Worm (Caenorhabditis elegans): Measurements from ENCODE around the gene clec-174.
"Not testable (repeated sequence)": the region's sequence is repeated elsewhere in the genome, so short reads cannot be mapped to it uniquely, and the experiment has no call there.

Gene clec-174

DNA sequence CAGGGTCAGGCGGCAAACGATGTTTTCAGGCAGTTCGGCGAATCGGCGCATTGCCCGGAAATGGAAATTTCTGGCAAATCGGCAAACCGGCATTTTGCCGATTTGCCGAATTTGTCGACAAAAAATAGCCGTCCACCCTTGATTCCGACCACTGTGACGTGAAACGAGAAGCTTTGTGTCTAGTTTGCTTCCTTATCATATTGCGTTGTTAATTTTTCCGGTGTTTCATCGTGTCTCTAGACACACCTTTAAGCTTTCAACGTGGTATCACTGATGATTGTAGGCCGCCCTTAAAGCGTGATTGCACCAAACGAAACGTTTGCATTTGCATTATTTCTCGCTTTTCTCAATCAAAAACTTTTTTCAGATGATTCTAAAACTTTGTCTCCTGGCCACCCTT lies 4.4 kb downstream of the clec-174 start, which contains the start of gene clec-71:
Gene clec-71 (plus strand): TSS at position 362 of the 400 bp plus-strand sequence.
- TF ChIP-seq ztf-11 (tag; optimal IDR thresholded peaks at IDR 0.05) (no peak), zip-8 (tag; optimal IDR thresholded peaks at IDR 0.05) (no peak), ceh-83 (GFP tag; optimal IDR thresholded peaks at IDR 0.05) (no peak), drap-1 (GFP tag; optimal IDR thresholded peaks at IDR 0.05) (no peak), flh-1 (GFP tag; optimal IDR thresholded peaks at IDR 0.05) (no peak), elt-1 (tag; optimal IDR thresholded peaks at IDR 0.05; ENCODE audit: borderline replicate concordance, insufficient read depth) (no peak), nhr-28 (tag; optimal IDR thresholded peaks at IDR 0.05) (no peak), unc-62 (GFP tag; optimal IDR thresholded peaks at IDR 0.05) (no peak), unc-39 (tag; optimal IDR thresholded peaks at IDR 0.05) (no peak), pha-4 (tag; optimal IDR thresholded peaks at IDR 0.05) (no peak), hlh-1 (tag; optimal IDR thresholded peaks at IDR 0.05) (no peak), ceh-43 (GFP tag; optimal IDR thresholded peaks at IDR 0.05) (no peak), nhr-237 (tag; optimal IDR thresholded peaks at IDR 0.05) (no peak), mep-1 (tag; optimal IDR thresholded peaks at IDR 0.05) (no peak), tbx-8 (GFP tag; optimal IDR thresholded peaks at IDR 0.05) (no peak), bed-3 (GFP tag; optimal IDR thresholded peaks at IDR 0.05) (no peak), sptf-1 (tag; optimal IDR thresholded peaks at IDR 0.05) (no peak)

ce11 chrIV:3932408-3932807 lies 9.1 kb downstream of the clec-174 start, which contains the start of gene clec-70:
TSS of gene clec-70 (plus strand) at chrIV:3932708.
- not testable (repeated sequence) for TF ChIP-seq unc-62 (GFP tag; optimal IDR thresholded peaks at IDR 0.05); elt-1 (tag; optimal IDR thresholded peaks at IDR 0.05; ENCODE audit: borderline replicate concordance, insufficient read depth); nhr-2 (tag; optimal IDR thresholded peaks at IDR 0.05)

- TF ChIP-seq mab-5 (tag; optimal IDR thresholded peaks at IDR 0.05) (no peak), ztf-11 (tag; optimal IDR thresholded peaks at IDR 0.05) (no peak), lin-32 (GFP tag; optimal IDR thresholded peaks at IDR 0.05) (no peak), zip-8 (tag; optimal IDR thresholded peaks at IDR 0.05) (no peak), hlh-1 (tag; optimal IDR thresholded peaks at IDR 0.05) (no peak), unc-39 (tag; optimal IDR thresholded peaks at IDR 0.05) (no peak), nhr-76 (tag; optimal IDR thresholded peaks at IDR 0.05) (no peak), drap-1 (GFP tag; optimal IDR thresholded peaks at IDR 0.05) (no peak), unc-120 (tag; optimal IDR thresholded peaks at IDR 0.05; ENCODE audit: poor library complexity, severe bottlenecking) (no peak), blmp-1 (tag; optimal IDR thresholded peaks at IDR 0.05) (no peak), elt-1 (tag; optimal IDR thresholded peaks at IDR 0.05; ENCODE audit: borderline replicate concordance, insufficient read depth) (no peak), mls-2 (tag; optimal IDR thresholded peaks at IDR 0.05) (no peak), bed-3 (GFP tag; optimal IDR thresholded peaks at IDR 0.05) (no peak), elt-3 (tag; optimal IDR thresholded peaks at IDR 0.05) (no peak)
Observed at ce11 chrIV:3926117-3926516, 15.4 kb downstream of the clec-174 start, which contains the start of gene clec-68. TSS of gene clec-68 (plus strand) at chrIV:3926417.

DNA sequence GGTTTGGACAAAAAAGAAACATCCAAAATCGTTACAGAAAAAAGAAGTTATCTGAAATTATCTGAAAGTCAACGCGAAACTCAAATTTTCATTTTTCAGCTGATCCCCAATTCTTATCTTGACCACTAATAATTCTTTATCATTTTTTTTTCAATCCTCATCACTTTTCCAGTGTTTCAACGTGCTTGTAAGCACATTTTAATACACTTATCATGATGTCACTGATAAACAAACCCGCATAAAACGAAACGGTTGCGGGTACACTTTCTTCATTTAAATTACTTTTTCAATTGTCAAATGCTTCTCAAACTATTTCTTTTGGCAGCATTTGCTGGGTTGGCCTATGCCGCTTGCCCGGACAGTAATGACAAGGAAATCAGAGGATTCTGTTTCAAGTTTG lies 19.6 kb downstream of the clec-174 start, which contains the start of gene clec-67:
Gene clec-67 (plus strand): TSS at position 268 of the 400 bp plus-strand sequence.
- TF ChIP-seq blmp-1 (tag; optimal IDR thresholded peaks at IDR 0.05) (no peak), ces-1 (GFP tag; optimal IDR thresholded peaks at IDR 0.05) (no peak), nhr-28 (tag; optimal IDR thresholded peaks at IDR 0.05) (no peak), zip-8 (tag; optimal IDR thresholded peaks at IDR 0.05) (no peak), flh-1 (GFP tag; optimal IDR thresholded peaks at IDR 0.05) (no peak), ceh-83 (GFP tag; optimal IDR thresholded peaks at IDR 0.05) (no peak), ham-2 (GFP tag; optimal IDR thresholded peaks at IDR 0.05) (no peak), bed-3 (GFP tag; optimal IDR thresholded peaks at IDR 0.05) (no peak), nhr-76 (tag; optimal IDR thresholded peaks at IDR 0.05) (no peak), M03D4.4 (tag; optimal IDR thresholded peaks at IDR 0.05) (no peak), sptf-1 (tag; optimal IDR thresholded peaks at IDR 0.05) (no peak)

ce11 chrIV:3919506-3919905 lies 22.0 kb downstream of the clec-174 start, which contains the start of gene srz-19:
TSS of gene srz-19 (plus strand) at chrIV:3919806.
- TF ChIP-seq mls-2 (tag; optimal IDR thresholded peaks at IDR 0.05) (no peak), mab-5 (tag; optimal IDR thresholded peaks at IDR 0.05) (no peak), nhr-12 (tag; optimal IDR thresholded peaks at IDR 0.05) (no peak), M03D4.4 (tag; optimal IDR thresholded peaks at IDR 0.05) (no peak), lin-32 (GFP tag; optimal IDR thresholded peaks at IDR 0.05) (no peak), cnd-1 (tag; optimal IDR thresholded peaks at IDR 0.05) (no peak), unc-62 (GFP tag; optimal IDR thresholded peaks at IDR 0.05) (no peak), tbx-8 (GFP tag; optimal IDR thresholded peaks at IDR 0.05) (no peak), nhr-237 (tag; optimal IDR thresholded peaks at IDR 0.05) (no peak), ceh-43 (GFP tag; optimal IDR thresholded peaks at IDR 0.05) (no peak), ceh-83 (GFP tag; optimal IDR thresholded peaks at IDR 0.05) (no peak), snpc-4 (tag; optimal IDR thresholded peaks at IDR 0.05) (no peak), sptf-1 (tag; optimal IDR thresholded peaks at IDR 0.05) (no peak)

All from whole organism, mixed stage, embryonic.